Fruit fly (Drosophila melanogaster): Measurements from ENCODE around the gene Cpr76Ba.

Gene Cpr76Ba

dm6 chr3L:19524690-19525089 is 6.6 kb upstream of the Cpr76Ba start:
- no peak for TF ChIP-seq pad (GFP tag; optimal IDR thresholded peaks at IDR 0.05)
- no peak for TF ChIP-seq cnc (optimal IDR thresholded peaks at IDR 0.05)
- no peak for TF ChIP-seq toe (GFP tag; optimal IDR thresholded peaks at IDR 0.05)
- TF ChIP-seq ovo (GFP tag; optimal IDR thresholded peaks at IDR 0.05), result no peak
- TF ChIP-seq CG14711 (tag; optimal IDR thresholded peaks at IDR 0.05), result no peak
- no peak for TF ChIP-seq bab1 (GFP tag; optimal IDR thresholded peaks at IDR 0.05)
- TF ChIP-seq CG1620 (GFP tag; optimal IDR thresholded peaks at IDR 0.05), result no peak
- no peak for TF ChIP-seq Crg-1 (GFP tag; optimal IDR thresholded peaks at IDR 0.05)
- TF ChIP-seq CG11617 (GFP tag; optimal IDR thresholded peaks at IDR 0.05), result no peak
- no peak for TF ChIP-seq Hr96 (GFP tag; optimal IDR thresholded peaks at IDR 0.05)
- TF ChIP-seq CG33017 (tag; optimal IDR thresholded peaks at IDR 0.05), result no peak
- TF ChIP-seq Clk (GFP tag; optimal IDR thresholded peaks at IDR 0.05), result no peak
- no peak for TF ChIP-seq Mnt (GFP tag; optimal IDR thresholded peaks at IDR 0.05)
- no peak for TF ChIP-seq kay (GFP tag; ENCODE audit: borderline replicate concordance)
- no peak for TF ChIP-seq CG5204 (GFP tag; optimal IDR thresholded peaks at IDR 0.05)
- no peak for TF ChIP-seq CG7045 (GFP tag; optimal IDR thresholded peaks at IDR 0.05)
- TF ChIP-seq cic (GFP tag; optimal IDR thresholded peaks at IDR 0.05), result no peak
- no peak for TF ChIP-seq tj (GFP tag; optimal IDR thresholded peaks at IDR 0.05)

- TF ChIP-seq cnc (optimal IDR thresholded peaks at IDR 0.05) (no peak), CG12768 (GFP tag; optimal IDR thresholded peaks at IDR 0.05) (no peak), tj (GFP tag; optimal IDR thresholded peaks at IDR 0.05) (no peak), CG7045 (GFP tag; optimal IDR thresholded peaks at IDR 0.05) (no peak), kay (GFP tag; ENCODE audit: borderline replicate concordance) (no peak), cic (GFP tag; optimal IDR thresholded peaks at IDR 0.05) (no peak), pad (GFP tag; optimal IDR thresholded peaks at IDR 0.05) (no peak), Mnt (GFP tag; optimal IDR thresholded peaks at IDR 0.05) (no peak), CG7101 (tag; optimal IDR thresholded peaks at IDR 0.05) (no peak), toe (GFP tag; optimal IDR thresholded peaks at IDR 0.05) (no peak), Clk (GFP tag; optimal IDR thresholded peaks at IDR 0.05) (no peak), CG5204 (GFP tag; optimal IDR thresholded peaks at IDR 0.05) (no peak), ovo (GFP tag; optimal IDR thresholded peaks at IDR 0.05) (no peak), CG14711 (tag; optimal IDR thresholded peaks at IDR 0.05) (no peak), CG11617 (GFP tag; optimal IDR thresholded peaks at IDR 0.05) (no peak), Hr96 (GFP tag; optimal IDR thresholded peaks at IDR 0.05) (no peak), CG1620 (GFP tag; optimal IDR thresholded peaks at IDR 0.05) (no peak), CG33017 (tag; optimal IDR thresholded peaks at IDR 0.05) (no peak), Crg-1 (GFP tag; optimal IDR thresholded peaks at IDR 0.05) (no peak)
Measured at dm6 chr3L:19521093-19521492, 3.0 kb upstream of the Cpr76Ba start.

- TF ChIP-seq CG7101 (tag; optimal IDR thresholded peaks at IDR 0.05) (no peak), CG7045 (GFP tag; optimal IDR thresholded peaks at IDR 0.05) (no peak), toe (GFP tag; optimal IDR thresholded peaks at IDR 0.05) (no peak)
Measured at dm6 chr3L:19520645-19521044, 2.5 kb upstream of the Cpr76Ba start, which contains the start of gene Cpr76Bc. Gene Cpr76Bc (plus strand): TSS chr3L:19520945.

dm6 chr3L:19519349-19519748 is 1.2 kb upstream of the Cpr76Ba start, which contains the start of gene Cpr76Bb:
Gene Cpr76Bb (plus strand): TSS chr3L:19519649.
- TF ChIP-seq CG11617 (GFP tag; optimal IDR thresholded peaks at IDR 0.05) (no peak), CG7045 (GFP tag; optimal IDR thresholded peaks at IDR 0.05) (no peak), Clk (GFP tag; optimal IDR thresholded peaks at IDR 0.05) (no peak), bab1 (GFP tag; optimal IDR thresholded peaks at IDR 0.05) (no peak), pad (GFP tag; optimal IDR thresholded peaks at IDR 0.05) (no peak), CG12768 (GFP tag; optimal IDR thresholded peaks at IDR 0.05) (no peak), ovo (GFP tag; optimal IDR thresholded peaks at IDR 0.05) (no peak)

- TF ChIP-seq CG33017 (tag; optimal IDR thresholded peaks at IDR 0.05) (peak; percentile 2), CG5204 (GFP tag; optimal IDR thresholded peaks at IDR 0.05) (peak; percentile 46), Crg-1 (GFP tag; optimal IDR thresholded peaks at IDR 0.05) (no peak), CG14711 (tag; optimal IDR thresholded peaks at IDR 0.05) (no peak), bab1 (GFP tag; optimal IDR thresholded peaks at IDR 0.05) (no peak), Hr96 (GFP tag; optimal IDR thresholded peaks at IDR 0.05) (peak; percentile 70), cnc (optimal IDR thresholded peaks at IDR 0.05) (no peak), CG1620 (GFP tag; optimal IDR thresholded peaks at IDR 0.05) (no peak), CG7101 (tag; optimal IDR thresholded peaks at IDR 0.05) (peak; percentile 54), toe (GFP tag; optimal IDR thresholded peaks at IDR 0.05) (peak; percentile 51), CG11617 (GFP tag; optimal IDR thresholded peaks at IDR 0.05) (no peak), cic (GFP tag; optimal IDR thresholded peaks at IDR 0.05) (no peak), Mnt (GFP tag; optimal IDR thresholded peaks at IDR 0.05) (peak; percentile 8), pad (GFP tag; optimal IDR thresholded peaks at IDR 0.05) (no peak), Clk (GFP tag; optimal IDR thresholded peaks at IDR 0.05) (no peak), CG7045 (GFP tag; optimal IDR thresholded peaks at IDR 0.05) (peak; percentile 51), ovo (GFP tag; optimal IDR thresholded peaks at IDR 0.05) (peak; percentile 6)
Measured at dm6 chr3L:19516547-19516946, 1.6 kb downstream of the Cpr76Ba start.

dm6 chr3L:19512672-19513071 is 5.5 kb downstream of the Cpr76Ba start:
- TF ChIP-seq CG14711 (tag; optimal IDR thresholded peaks at IDR 0.05), result no peak

dm6 chr3L:19504719-19505118 is 13.4 kb downstream of the Cpr76Ba start:
- TF ChIP-seq Hr96 (GFP tag; optimal IDR thresholded peaks at IDR 0.05), result no peak
- TF ChIP-seq pad (GFP tag; optimal IDR thresholded peaks at IDR 0.05), result no peak
- TF ChIP-seq cic (GFP tag; optimal IDR thresholded peaks at IDR 0.05), result peak; percentile 11
- peak; percentile 76 for TF ChIP-seq CG7045 (GFP tag; optimal IDR thresholded peaks at IDR 0.05)
- peak; percentile 39 for TF ChIP-seq CG7101 (tag; optimal IDR thresholded peaks at IDR 0.05)
- TF ChIP-seq CG5204 (GFP tag; optimal IDR thresholded peaks at IDR 0.05), result no peak
- TF ChIP-seq tj (GFP tag; optimal IDR thresholded peaks at IDR 0.05), result peak; percentile 4
- TF ChIP-seq CG14711 (tag; optimal IDR thresholded peaks at IDR 0.05), result no peak
- no peak for TF ChIP-seq bab1 (GFP tag; optimal IDR thresholded peaks at IDR 0.05)
- no peak for TF ChIP-seq CG1620 (GFP tag; optimal IDR thresholded peaks at IDR 0.05)
- TF ChIP-seq Mnt (GFP tag; optimal IDR thresholded peaks at IDR 0.05), result peak; percentile 42
- peak; percentile 63 for TF ChIP-seq Crg-1 (GFP tag; optimal IDR thresholded peaks at IDR 0.05)
- TF ChIP-seq CG11617 (GFP tag; optimal IDR thresholded peaks at IDR 0.05), result peak; percentile 64
- no peak for TF ChIP-seq cnc (optimal IDR thresholded peaks at IDR 0.05)
- TF ChIP-seq kay (GFP tag; ENCODE audit: borderline replicate concordance), result no peak
- TF ChIP-seq toe (GFP tag; optimal IDR thresholded peaks at IDR 0.05), result no peak
- TF ChIP-seq Clk (GFP tag; optimal IDR thresholded peaks at IDR 0.05), result peak; percentile 30
- no peak for TF ChIP-seq ovo (GFP tag; optimal IDR thresholded peaks at IDR 0.05)
- peak; percentile 2 for TF ChIP-seq CG33017 (tag; optimal IDR thresholded peaks at IDR 0.05)
- TF ChIP-seq CG12768 (GFP tag; optimal IDR thresholded peaks at IDR 0.05), result peak; percentile 30
